Worm (Caenorhabditis elegans) whole organism, L4 larva: Measurements from ENCODE around the gene spon-1.

Experiments
- D1046.2 ChIP-seq: fragments of 200-800 bp; sonication (Bioruptor generic); IDR thresholded peaks from 2 replicates; pipeline ENCODE4 v1.3.6; 2022; ENCODE audit warnings: missing genetic modification characterization, missing compliant biosample characterization
- F26F4.8 ChIP-seq: fragments of 200-800 bp; sonication (Bioruptor generic); conservative IDR thresholded peaks from 2 replicates; pipeline ENCODE4 v1.3.6; 2022; ENCODE audit warnings: missing genetic modification characterization, missing compliant biosample characterization
- F44E2.7 ChIP-seq: fragments of 200-800 bp; sonication (Bioruptor generic); IDR thresholded peaks from 2 replicates; pipeline ENCODE4 v2.1.2; 2022; ENCODE audit warnings: missing genetic modification characterization, missing compliant biosample characterization
- R02D3.7 ChIP-seq: fragments of 150-350 bp; sonication (generic microtip); optimal IDR thresholded peaks from 3 replicates; lab custom pipeline; 2014; ENCODE audit warnings: missing biosample characterization, missing genetic modification characterization
- Y105C5A.15 ChIP-seq: fragments of 200-800 bp; sonication (Bioruptor generic); IDR thresholded peaks from 2 replicates; pipeline ENCODE4 v1.3.6; 2022; ENCODE audit warnings: missing genetic modification characterization, missing compliant biosample characterization
- Y5F2A.4 ChIP-seq: fragments of 200-800 bp; sonication (Bioruptor generic); optimal IDR thresholded peaks from 2 replicates; lab custom pipeline; 2018; ENCODE audit warnings: mild to moderate bottlenecking, missing genetic modification characterization, missing compliant biosample characterization
- ZK337.2 ChIP-seq: fragments of 200-800 bp; sonication (Bioruptor generic); IDR thresholded peaks from 2 replicates; pipeline ENCODE4 v1.3.6; 2022; ENCODE audit warnings: missing genetic modification reagents, missing genetic modification characterization, missing compliant biosample characterization
- ZK546.5 ChIP-seq, 2 experiments: sonication (generic microtip); optimal IDR thresholded peaks; 2 replicates each; lab custom pipeline; 2017; ENCODE audit warnings: missing biosample characterization in 2 of 2, missing genetic modification characterization in 2 of 2
- aly-2 ChIP-seq: sonication (generic microtip); optimal IDR thresholded peaks from 2 replicates; lab custom pipeline; 2018; ENCODE audit warnings: missing biosample characterization, missing genetic modification characterization
- attf-4 ChIP-seq: sonication (generic microtip); optimal IDR thresholded peaks from 3 replicates; lab custom pipeline; 2017; ENCODE audit warnings: missing biosample characterization, missing genetic modification characterization
- ceh-20 ChIP-seq: fragments of 200-800 bp; sonication (Bioruptor generic); IDR thresholded peaks from 2 replicates; pipeline ENCODE4 v1.3.6; 2022; ENCODE audit warnings: missing genetic modification reagents, missing genetic modification characterization, missing compliant biosample characterization
- ceh-32 ChIP-seq: sonication (generic microtip); optimal IDR thresholded peaks from 2 replicates; lab custom pipeline; 2016; ENCODE audit warnings: mild to moderate bottlenecking, missing genetic modification characterization, missing compliant biosample characterization; ENCODE audit not compliant: poor library complexity
- ceh-62 ChIP-seq: sonication (generic microtip); optimal IDR thresholded peaks from 2 replicates; lab custom pipeline; 2017; ENCODE audit warnings: missing biosample characterization, missing genetic modification characterization
- ces-1 ChIP-seq: fragments of 150-350 bp; sonication (generic microtip); optimal IDR thresholded peaks from 4 replicates; lab custom pipeline; 2014; ENCODE audit warnings: missing biosample characterization, missing genetic modification reagents, missing genetic modification characterization
- daf-16 ChIP-seq, 3 experiments: sonication (generic microtip); optimal IDR thresholded peaks; 2 replicates each; lab custom pipeline; 2016 to 2017; ENCODE audit warnings: missing genetic modification characterization in 3 of 3, missing genetic modification reagents in 3 of 3, mild to moderate bottlenecking in 2 of 3, missing compliant biosample characterization in 2 of 3, missing biosample characterization in 1 of 3, moderate library complexity in 1 of 3
- daf-19 ChIP-seq: fragments of 200-800 bp; sonication (Bioruptor generic); conservative IDR thresholded peaks from 2 replicates; pipeline ENCODE4 v1.3.6; 2022; ENCODE audit warnings: missing genetic modification characterization, missing compliant biosample characterization
- daf-8 ChIP-seq: fragments of 200-800 bp; sonication (Bioruptor generic); IDR thresholded peaks from 2 replicates; pipeline ENCODE4 v1.3.6; 2022; ENCODE audit warnings: missing genetic modification characterization, missing compliant biosample characterization
- dmd-6 ChIP-seq: fragments of 200-800 bp; sonication (Bioruptor generic); IDR thresholded peaks from 2 replicates; pipeline ENCODE4 v1.3.6; 2022; ENCODE audit warnings: missing genetic modification reagents, missing genetic modification characterization, missing compliant biosample characterization
- dmd-9 ChIP-seq: fragments of 200-800 bp; sonication (Bioruptor generic); IDR thresholded peaks from 2 replicates; pipeline ENCODE4 v1.3.6; 2022; ENCODE audit warnings: missing genetic modification reagents, missing genetic modification characterization, missing compliant biosample characterization
- dpl-1 ChIP-seq: fragments of 150-350 bp; optimal IDR thresholded peaks from 2 replicates; lab custom pipeline; 2014; ENCODE audit warnings: missing biosample characterization, missing genetic modification reagents, missing genetic modification characterization
- duxl-1 ChIP-seq: sonication (generic microtip); optimal IDR thresholded peaks from 2 replicates; lab custom pipeline; 2016; ENCODE audit warnings: mild to moderate bottlenecking, missing genetic modification characterization, moderate library complexity, missing compliant biosample characterization; ENCODE audit not compliant: poor library complexity
- fkh-10 ChIP-seq: fragments of 150-350 bp; optimal IDR thresholded peaks from 2 replicates; lab custom pipeline; 2014; ENCODE audit warnings: missing biosample characterization, missing genetic modification reagents, missing genetic modification characterization
- fos-1 ChIP-seq: fragments of 150-350 bp; optimal IDR thresholded peaks from 2 replicates; lab custom pipeline; 2014; ENCODE audit warnings: missing biosample characterization, missing genetic modification characterization
- gei-8 ChIP-seq: fragments of 200-800 bp; sonication (Bioruptor generic); optimal IDR thresholded peaks from 2 replicates; lab custom pipeline; 2018; ENCODE audit warnings: mild to moderate bottlenecking, missing genetic modification characterization, missing compliant biosample characterization
- hlh-30 ChIP-seq: sonication (generic microtip); optimal IDR thresholded peaks from 2 replicates; lab custom pipeline; 2017; ENCODE audit warnings: antibody characterized with exemption, mild to moderate bottlenecking, missing genetic modification characterization, missing compliant biosample characterization; ENCODE audit not compliant: insufficient read depth
- hmg-1.1 ChIP-seq: fragments of 200-800 bp; sonication (Bioruptor generic); IDR thresholded peaks from 2 replicates; pipeline ENCODE4 v1.3.6; 2022; ENCODE audit warnings: missing genetic modification reagents, missing genetic modification characterization, missing compliant biosample characterization
- lin-38 ChIP-seq: fragments of 200-800 bp; sonication (Bioruptor generic); IDR thresholded peaks from 2 replicates; pipeline ENCODE4 v1.3.6; 2022; ENCODE audit warnings: missing genetic modification reagents, missing genetic modification characterization, missing compliant biosample characterization
- lsy-2 ChIP-seq, 2 experiments: fragments of 150-350 bp in 1 of 2; sonication (generic microtip) in 1 of 2; optimal IDR thresholded peaks; 2 replicates each; lab custom pipeline; 2014 to 2017; ENCODE audit warnings: missing biosample characterization in 2 of 2, missing genetic modification characterization in 2 of 2
- mdt-29 ChIP-seq: fragments of 200-800 bp; sonication (Bioruptor generic); IDR thresholded peaks from 2 replicates; pipeline ENCODE4 v1.3.6; 2022; ENCODE audit warnings: missing genetic modification reagents, missing genetic modification characterization, missing compliant biosample characterization
- mes-2 ChIP-seq: sonication (generic microtip); optimal IDR thresholded peaks from 2 replicates; lab custom pipeline; 2016; ENCODE audit warnings: missing genotype, mild to moderate bottlenecking, missing genetic modification characterization, missing compliant biosample characterization; ENCODE audit not compliant: poor library complexity, severe bottlenecking
- mxl-3 ChIP-seq: fragments of 200-800 bp; sonication (Bioruptor generic); optimal IDR thresholded peaks from 2 replicates; lab custom pipeline; 2018; ENCODE audit warnings: mild to moderate bottlenecking, missing genetic modification characterization, missing compliant biosample characterization
- nhr-10 ChIP-seq: fragments of 150-350 bp; optimal IDR thresholded peaks from 2 replicates; lab custom pipeline; 2014; ENCODE audit warnings: missing biosample characterization, missing genetic modification characterization
- nhr-102 ChIP-seq: sonication (generic microtip); optimal IDR thresholded peaks from 2 replicates; lab custom pipeline; 2016; ENCODE audit warnings: mild to moderate bottlenecking, missing genetic modification characterization, moderate library complexity, missing compliant biosample characterization
- php-3 ChIP-seq: fragments of 200-800 bp; sonication (Bioruptor generic); IDR thresholded peaks from 2 replicates; pipeline ENCODE4 v1.3.6; 2022; ENCODE audit warnings: missing genetic modification reagents, missing genetic modification characterization, missing compliant biosample characterization
- pqm-1 ChIP-seq: sonication (generic microtip); optimal IDR thresholded peaks from 2 replicates; lab custom pipeline; 2017; ENCODE audit warnings: missing biosample characterization, missing genetic modification characterization
- sdz-12 ChIP-seq: fragments of 200-800 bp; sonication (Bioruptor generic); optimal IDR thresholded peaks from 2 replicates; lab custom pipeline; 2018; ENCODE audit warnings: mild to moderate bottlenecking, missing genetic modification characterization, missing compliant biosample characterization
- tag-97 ChIP-seq: fragments of 200-800 bp; sonication (Bioruptor generic); IDR thresholded peaks from 2 replicates; pipeline ENCODE4 v1.3.6; 2022; ENCODE audit warnings: missing genetic modification characterization, missing compliant biosample characterization
- unc-130 ChIP-seq: sonication (generic microtip); optimal IDR thresholded peaks from 2 replicates; lab custom pipeline; 2016; ENCODE audit warnings: missing genetic modification reagents, missing genetic modification characterization, missing compliant biosample characterization
- unc-39 ChIP-seq: sonication (generic microtip); optimal IDR thresholded peaks from 2 replicates; lab custom pipeline; 2017; ENCODE audit warnings: missing biosample characterization, missing genetic modification characterization
- unc-62 ChIP-seq, 3 experiments: fragments of 150-350 bp in 1 of 3; sonication (generic microtip); optimal IDR thresholded peaks in 2 of 3; peaks in 1 of 3; 1 replicate in 1 of 3; 2 replicates in 2 of 3; lab custom pipeline; 2014 to 2017; ENCODE audit warnings: missing biosample characterization in 3 of 3, missing genetic modification characterization in 3 of 3, missing genetic modification reagents in 3 of 3, missing genotype in 1 of 3
- zfp-3 ChIP-seq: fragments of 200-800 bp; sonication (Bioruptor generic); conservative IDR thresholded peaks from 2 replicates; pipeline ENCODE4 v1.3.6; 2022; ENCODE audit warnings: missing genetic modification reagents, missing genetic modification characterization, missing compliant biosample characterization
- zip-11 ChIP-seq: fragments of 200-800 bp; sonication (Bioruptor generic); IDR thresholded peaks from 2 replicates; pipeline ENCODE4 v1.3.6; 2022; ENCODE audit warnings: missing genetic modification characterization, missing compliant biosample characterization
- zip-2 ChIP-seq: fragments of 150-350 bp; optimal IDR thresholded peaks from 2 replicates; lab custom pipeline; 2014; ENCODE audit warnings: missing biosample characterization, missing genetic modification characterization
- ztf-11 ChIP-seq: fragments of 150-350 bp; optimal IDR thresholded peaks from 2 replicates; lab custom pipeline; 2014; ENCODE audit warnings: missing biosample characterization, missing genetic modification characterization

The spon-1 gene

ce11 chrII:7126457-7126856, 10.1 kb downstream of the spon-1 start, which contains the start of gene F10E7.1:
F10E7.1 (plus strand) TSS chrII:7126757.
- TF ChIP-seq unc-62 (GFP tag; optimal IDR thresholded peaks at IDR 0.05 in 1 of 2; lab: Kevin White, UChicago) (peak in 1 of 2 experiments; percentile 49), unc-62 (tag; optimal IDR thresholded peaks at IDR 0.05; lab: Kevin White, UChicago) (no peak), sdz-12 (GFP tag; lab: Kevin White, UChicago) (no peak)
- TF ChIP-seq, all 104 proteins: peak for 1

- TF ChIP-seq nhr-102, result no peak
- TF ChIP-seq zip-11 (GFP tag; lab: Robert Waterston, UW), result no peak
- TF ChIP-seq mxl-3 (GFP tag; lab: Kevin White, UChicago), result no peak
- TF ChIP-seq fkh-10, result no peak
- TF ChIP-seq mes-2, result no peak
- no peak for TF ChIP-seq dpl-1 (GFP tag; lab: Kevin White, UChicago)
- TF ChIP-seq daf-16 (GFP tag; optimal IDR thresholded peaks at IDR 0.05; lab: Kevin White, UChicago), result no peak
- TF ChIP-seq daf-16 (tag; optimal IDR thresholded peaks at IDR 0.05; lab: Kevin White, UChicago), result peak; percentile 74
- no peak for TF ChIP-seq ztf-11
- TF ChIP-seq nhr-10 (tag; lab: Kevin White, UChicago), result no peak
- TF ChIP-seq F26F4.8 (GFP tag; lab: Robert Waterston, UW), result no peak
- no peak for TF ChIP-seq ZK546.5 (tag; optimal IDR thresholded peaks at IDR 0.05; lab: Kevin White, UChicago)
- TF ChIP-seq duxl-1, result no peak
- peak; percentile 23 for TF ChIP-seq unc-130 (GFP tag; lab: Kevin White, UChicago)
- peak in 1 of 2 experiments; percentile 96 for TF ChIP-seq lsy-2 (tag; optimal IDR thresholded peaks at IDR 0.05; lab: Kevin White, UChicago)
- TF ChIP-seq unc-39 (tag; lab: Kevin White, UChicago), result no peak
- no peak for TF ChIP-seq mdt-29 (GFP tag; lab: Robert Waterston, UW)
- no peak for TF ChIP-seq D1046.2 (GFP tag; lab: Robert Waterston, UW)
- TF ChIP-seq ZK337.2 (GFP tag; lab: Robert Waterston, UW), result no peak
- no peak for TF ChIP-seq hmg-1.1 (GFP tag; lab: Robert Waterston, UW)
- no peak for TF ChIP-seq sdz-12 (GFP tag; lab: Kevin White, UChicago)
- no peak for TF ChIP-seq zfp-3 (GFP tag; lab: Robert Waterston, UW)
- TF ChIP-seq daf-8 (GFP tag; lab: Robert Waterston, UW), result no peak
- TF ChIP-seq unc-62 (GFP tag; optimal IDR thresholded peaks at IDR 0.05 in 1 of 2; lab: Kevin White, UChicago), result peak in 1 of 2 experiments; percentile 55
- no peak for TF ChIP-seq unc-62 (tag; optimal IDR thresholded peaks at IDR 0.05; lab: Kevin White, UChicago)
- no peak for TF ChIP-seq dmd-9 (GFP tag; lab: Robert Waterston, UW)
- TF ChIP-seq ceh-32 (tag; lab: Kevin White, UChicago), result no peak
- TF ChIP-seq hlh-30 (tag; lab: Kevin White, UChicago), result no peak
- no peak for TF ChIP-seq ces-1 (GFP tag; lab: Kevin White, UChicago)
- TF ChIP-seq zip-2 (tag; lab: Kevin White, UChicago), result no peak
- no peak for TF ChIP-seq Y105C5A.15 (GFP tag; lab: Robert Waterston, UW)
- TF ChIP-seq pqm-1 (tag; lab: Kevin White, UChicago), result no peak
- peak; percentile 43 for TF ChIP-seq lin-38
- no peak for TF ChIP-seq ceh-62 (tag; lab: Kevin White, UChicago)
These were observed 15.7 kb downstream of the spon-1 start, which contains the start of the genes T07F8.4 and gld-3 for ce11 chrII:7131871-7132693. T07F8.4 (minus strand) TSS chrII:7132032. gld-3 (plus strand) TSS chrII:7132643.

ce11 chrII:7139064-7139463, 22.7 kb downstream of the spon-1 start:
- TF ChIP-seq dmd-6 (no peak), ceh-20 (GFP tag; lab: Robert Waterston, UW) (no peak), tag-97 (no peak), daf-19 (GFP tag; lab: Robert Waterston, UW) (no peak), pqm-1 (tag; lab: Kevin White, UChicago) (peak; percentile 86), unc-62 (GFP tag; optimal IDR thresholded peaks at IDR 0.05 in 1 of 2; lab: Kevin White, UChicago) (peak in 1 of 2 experiments; percentile 53), unc-62 (tag; optimal IDR thresholded peaks at IDR 0.05; lab: Kevin White, UChicago) (no peak), F44E2.7 (GFP tag; lab: Robert Waterston, UW) (no peak), Y5F2A.4 (GFP tag; lab: Kevin White, UChicago) (no peak), gei-8 (GFP tag; lab: Kevin White, UChicago) (no peak), zip-11 (GFP tag; lab: Robert Waterston, UW) (no peak), aly-2 (no peak), php-3 (GFP tag; lab: Robert Waterston, UW) (peak; percentile 65), R02D3.7 (tag; lab: Kevin White, UChicago) (no peak), fos-1 (no peak), attf-4 (tag; lab: Kevin White, UChicago) (no peak), zip-2 (tag; lab: Kevin White, UChicago) (no peak), daf-8 (GFP tag; lab: Robert Waterston, UW) (no peak), lin-38 (no peak), daf-16 (GFP tag; optimal IDR thresholded peaks at IDR 0.05; lab: Kevin White, UChicago) (no peak), daf-16 (tag; optimal IDR thresholded peaks at IDR 0.05; lab: Kevin White, UChicago) (peak; percentile 92)
